Fruit fly (Drosophila melanogaster) whole organism, embryonic: ENCODE measurements around the gene CG9328.
A peak's percentile ranks its signal among the peaks of the same experiment; 100 is the strongest.

ENCODE experiments used
- CG11504 ChIP-seq: fragments of 200-800 bp; sonication (Bioruptor generic); optimal IDR thresholded peaks from 3 replicates; lab custom pipeline; 2019; ENCODE audit warnings: missing biosample characterization, mild to moderate bottlenecking, missing genetic modification characterization, moderate library complexity
- CG12104 ChIP-seq: fragments of 200-800 bp; sonication (Bioruptor generic); optimal IDR thresholded peaks from 3 replicates; lab custom pipeline; 2016; ENCODE audit warnings: missing biosample characterization, missing genetic modification characterization
- CG13123 ChIP-seq: fragments of 200-800 bp; sonication (Bioruptor generic); optimal IDR thresholded peaks from 2 replicates; lab custom pipeline; 2016; ENCODE audit warnings: missing biosample characterization, missing genetic modification characterization
- CG14050 ChIP-seq: fragments of 200-800 bp; sonication (Bioruptor generic); IDR thresholded peaks from 3 replicates; pipeline ENCODE4 v1.3.6; 2022; ENCODE audit warnings: missing biosample characterization, missing genetic modification characterization
- CG14710 ChIP-seq: fragments of 200-800 bp; sonication (Bioruptor generic); optimal IDR thresholded peaks from 3 replicates; lab custom pipeline; 2019; ENCODE audit warnings: missing biosample characterization, mild to moderate bottlenecking, missing genetic modification characterization, moderate library complexity
- CG1603 ChIP-seq: fragments of 200-800 bp; sonication (Bioruptor generic); optimal IDR thresholded peaks from 2 replicates; lab custom pipeline; 2019; ENCODE audit warnings: missing biosample characterization, mild to moderate bottlenecking, missing genetic modification characterization, moderate library complexity
- CG16815 ChIP-seq: fragments of 200-800 bp; sonication (Bioruptor generic); optimal IDR thresholded peaks from 3 replicates; lab custom pipeline; 2017; ENCODE audit warnings: missing biosample characterization, mild to moderate bottlenecking, missing genetic modification characterization
- CG17359 ChIP-seq: fragments of 200-800 bp; sonication (Bioruptor generic); optimal IDR thresholded peaks from 3 replicates; lab custom pipeline; 2018; ENCODE audit warnings: missing biosample characterization, mild to moderate bottlenecking, missing genetic modification characterization, moderate library complexity
- CG17385 ChIP-seq: fragments of 200-800 bp; sonication (Bioruptor generic); optimal IDR thresholded peaks from 3 replicates; lab custom pipeline; 2018; ENCODE audit warnings: missing biosample characterization, mild to moderate bottlenecking, missing genetic modification characterization
- CG17829 ChIP-seq: fragments of 200-800 bp; optimal IDR thresholded peaks from 2 replicates; lab custom pipeline; 2019; ENCODE audit warnings: missing biosample characterization, mild to moderate bottlenecking, missing genetic modification characterization, moderate library complexity
- CG17912 ChIP-seq: fragments of 200-800 bp; sonication (Bioruptor generic); optimal IDR thresholded peaks from 2 replicates; lab custom pipeline; 2018; ENCODE audit warnings: missing biosample characterization, mild to moderate bottlenecking, missing genetic modification characterization
- CG18619 ChIP-seq: fragments of 200-800 bp; sonication (Bioruptor generic); optimal IDR thresholded peaks from 3 replicates; lab custom pipeline; 2017; ENCODE audit warnings: missing biosample characterization, mild to moderate bottlenecking, missing genetic modification characterization
- CG30020 ChIP-seq: fragments of 200-800 bp; optimal IDR thresholded peaks from 2 replicates; lab custom pipeline; 2019; ENCODE audit warnings: missing biosample characterization, mild to moderate bottlenecking, missing genetic modification characterization, moderate library complexity
- CG3281 ChIP-seq: fragments of 200-800 bp; sonication (Bioruptor generic); optimal IDR thresholded peaks from 3 replicates; lab custom pipeline; 2017; ENCODE audit warnings: missing biosample characterization, mild to moderate bottlenecking, missing genetic modification characterization
- CG4617 ChIP-seq: fragments of 200-800 bp; sonication (Bioruptor generic); optimal IDR thresholded peaks from 3 replicates; lab custom pipeline; 2016; ENCODE audit warnings: missing biosample characterization, missing genetic modification characterization, borderline replicate concordance
- CG9437 ChIP-seq: fragments of 200-800 bp; sonication (Bioruptor generic); optimal IDR thresholded peaks from 2 replicates; lab custom pipeline; 2018; ENCODE audit warnings: missing biosample characterization, mild to moderate bottlenecking, missing genetic modification characterization
- H2.0 ChIP-seq: fragments of 200-800 bp; sonication (Bioruptor generic); IDR thresholded peaks from 2 replicates; pipeline ENCODE4 v1.3.6; 2022; ENCODE audit warnings: missing biosample characterization, missing genetic modification characterization
- HLHmδ ChIP-seq: fragments of 200-800 bp; sonication (Bioruptor generic); optimal IDR thresholded peaks from 2 replicates; lab custom pipeline; 2018; ENCODE audit warnings: missing biosample characterization, mild to moderate bottlenecking, missing genetic modification characterization, moderate library complexity
- HmgZ ChIP-seq: fragments of 200-800 bp; sonication (Bioruptor generic); optimal IDR thresholded peaks from 2 replicates; lab custom pipeline; 2018; ENCODE audit warnings: missing biosample characterization, mild to moderate bottlenecking, missing genetic modification characterization
- Hr39 ChIP-seq: fragments of >200 bp; optimal IDR thresholded peaks from 2 replicates; lab custom pipeline; 2017
- Mad ChIP-seq: fragments of 200-800 bp; sonication (Bioruptor generic); optimal IDR thresholded peaks from 2 replicates; lab custom pipeline; 2016; ENCODE audit warnings: missing biosample characterization, missing genetic modification characterization
- Mrtf ChIP-seq: fragments of 200-800 bp; sonication (Bioruptor generic); IDR thresholded peaks from 3 replicates; pipeline ENCODE4 v1.3.6; 2022; ENCODE audit warnings: missing biosample characterization, missing genetic modification characterization
- Nf-YB ChIP-seq: fragments of 200-800 bp; sonication (Bioruptor generic); optimal IDR thresholded peaks from 3 replicates; lab custom pipeline; 2019; ENCODE audit warnings: missing biosample characterization, mild to moderate bottlenecking, missing genetic modification characterization, moderate library complexity
- Opbp ChIP-seq: fragments of 200-800 bp; sonication (Bioruptor generic); IDR thresholded peaks from 3 replicates; pipeline ENCODE4 v1.3.6; 2022; ENCODE audit warnings: missing biosample characterization, missing genetic modification characterization; ENCODE audit not compliant: partially characterized antibody
- Poxn ChIP-seq: fragments of 200-800 bp; sonication (Bioruptor generic); IDR thresholded peaks from 2 replicates; pipeline ENCODE4 v1.3.6; 2022; ENCODE audit warnings: missing biosample characterization, missing genetic modification characterization
- Tbp ChIP-seq: fragments of >200 bp; optimal IDR thresholded peaks from 2 replicates; lab custom pipeline; 2018; ENCODE audit warnings: missing biosample characterization, missing genetic modification characterization
- Xrp1 ChIP-seq: fragments of 200-800 bp; sonication (Bioruptor generic); IDR thresholded peaks from 2 replicates; pipeline ENCODE4 v1.3.6; 2022; ENCODE audit warnings: missing biosample characterization, missing genetic modification characterization
- btn ChIP-seq: fragments of 200-800 bp; sonication (Bioruptor generic); optimal IDR thresholded peaks from 2 replicates; lab custom pipeline; 2016; ENCODE audit warnings: missing biosample characterization, missing genetic modification characterization
- cato ChIP-seq: fragments of 200-800 bp; sonication (Bioruptor generic); optimal IDR thresholded peaks from 2 replicates; lab custom pipeline; 2016; ENCODE audit warnings: missing biosample characterization, missing genetic modification characterization, borderline replicate concordance
- crol ChIP-seq: fragments of 200-800 bp; sonication (Bioruptor generic); IDR thresholded peaks from 2 replicates; pipeline ENCODE4 v1.3.6; 2022; ENCODE audit warnings: missing biosample characterization, missing genetic modification characterization
- dpn ChIP-seq, 2 experiments: fragments of 200-800 bp; sonication (Bioruptor generic); optimal IDR thresholded peaks; 3 replicates each; lab custom pipeline; 2016; ENCODE audit warnings: missing biosample characterization in 2 of 2, missing genetic modification characterization in 2 of 2
- fd64A ChIP-seq: fragments of 200-800 bp; sonication (Bioruptor generic); optimal IDR thresholded peaks from 3 replicates; lab custom pipeline; 2018; ENCODE audit warnings: missing biosample characterization, mild to moderate bottlenecking, missing genetic modification characterization
- gro ChIP-seq: fragments of 200-800 bp; sonication (Bioruptor generic); optimal IDR thresholded peaks from 2 replicates; lab custom pipeline; 2016; ENCODE audit warnings: missing biosample characterization, missing genetic modification characterization
- her ChIP-seq: fragments of 200-800 bp; sonication (Bioruptor generic); optimal IDR thresholded peaks from 2 replicates; lab custom pipeline; 2016; ENCODE audit warnings: missing biosample characterization, missing genetic modification characterization
- ind ChIP-seq: fragments of 200-800 bp; sonication (Bioruptor generic); optimal IDR thresholded peaks from 3 replicates; lab custom pipeline; 2016; ENCODE audit warnings: missing biosample characterization, missing genetic modification characterization
- jing ChIP-seq: fragments of 200-800 bp; sonication (Bioruptor generic); optimal IDR thresholded peaks from 2 replicates; lab custom pipeline; 2018; ENCODE audit warnings: missing biosample characterization, mild to moderate bottlenecking, missing genetic modification characterization
- kah ChIP-seq: fragments of 200-800 bp; sonication (Bioruptor generic); optimal IDR thresholded peaks from 2 replicates; lab custom pipeline; 2018; ENCODE audit warnings: missing biosample characterization, mild to moderate bottlenecking, missing genetic modification characterization
- mam ChIP-seq: fragments of 200-800 bp; sonication (Bioruptor generic); optimal IDR thresholded peaks from 3 replicates; lab custom pipeline; 2016; ENCODE audit warnings: missing biosample characterization, missing genetic modification characterization
- org-1 ChIP-seq: fragments of 200-800 bp; sonication (Bioruptor generic); optimal IDR thresholded peaks from 2 replicates; lab custom pipeline; 2017; ENCODE audit warnings: missing biosample characterization, missing genetic modification characterization
- otp ChIP-seq: fragments of 200-800 bp; sonication (Bioruptor generic); IDR thresholded peaks from 3 replicates; pipeline ENCODE4, ENCODE4 v1.3.6; 2022; ENCODE audit warnings: missing biosample characterization, missing genetic modification characterization
- pan ChIP-seq, 4 experiments: fragments of >200 bp in 3 of 4; fragments of 200-800 bp in 1 of 4; sonication (Bioruptor generic) in 1 of 4; optimal IDR thresholded peaks in 3 of 4; IDR thresholded peaks in 1 of 4; 2 replicates each; pipeline versions ENCODE4 v1.3.6 to Lab custom; 2017 to 2022; ENCODE audit warnings: missing biosample characterization in 2 of 4, missing genetic modification characterization in 2 of 4, mixed read lengths in 1 of 4
- pfk ChIP-seq: fragments of 200-800 bp; sonication (Bioruptor generic); optimal IDR thresholded peaks from 2 replicates; lab custom pipeline; 2018; ENCODE audit warnings: missing biosample characterization, mild to moderate bottlenecking, missing genetic modification characterization, moderate library complexity
- sc ChIP-seq, 3 experiments: fragments of >200 bp in 2 of 3; fragments of 200-800 bp in 1 of 3; sonication (Bioruptor generic) in 1 of 3; optimal IDR thresholded peaks; 2 replicates in 2 of 3; 3 replicates in 1 of 3; lab custom pipeline; 2017; ENCODE audit warnings: mild to moderate bottlenecking in 1 of 3, missing biosample characterization in 1 of 3, missing genetic modification characterization in 1 of 3, missing genetic modification reagents in 1 of 3
- scrt ChIP-seq: fragments of 200-800 bp; sonication (Bioruptor generic); optimal IDR thresholded peaks from 2 replicates; lab custom pipeline; 2018; ENCODE audit warnings: missing biosample characterization, mild to moderate bottlenecking, missing genetic modification characterization, moderate library complexity
- sd ChIP-seq: fragments of 200-800 bp; sonication (Bioruptor generic); optimal IDR thresholded peaks from 3 replicates; lab custom pipeline; 2018; ENCODE audit warnings: missing biosample characterization, mild to moderate bottlenecking, missing genetic modification characterization, moderate library complexity
- sisA ChIP-seq: fragments of 200-800 bp; sonication (Bioruptor generic); IDR thresholded peaks from 2 replicates; pipeline ENCODE4 v1.3.6; 2022; ENCODE audit warnings: missing biosample characterization, missing genetic modification characterization
- slbo ChIP-seq: fragments of 200-800 bp; sonication (Bioruptor generic); IDR thresholded peaks from 2 replicates; pipeline ENCODE4 v1.3.6; 2022; ENCODE audit warnings: missing biosample characterization, missing genetic modification characterization
- tap ChIP-seq: fragments of 200-800 bp; optimal IDR thresholded peaks from 3 replicates; lab custom pipeline; 2019; ENCODE audit warnings: missing biosample characterization, mild to moderate bottlenecking, missing genetic modification characterization, moderate library complexity
- tll ChIP-seq, 2 experiments: fragments of 200-800 bp in 1 of 2; fragments of >200 bp in 1 of 2; sonication (Bioruptor generic) in 1 of 2; optimal IDR thresholded peaks; 2 replicates each; lab custom pipeline; 2017 to 2019; ENCODE audit warnings: missing biosample characterization in 2 of 2, missing genetic modification characterization in 2 of 2, mild to moderate bottlenecking in 1 of 2, moderate library complexity in 1 of 2
- trh ChIP-seq: fragments of 200-800 bp; sonication (Bioruptor generic); optimal IDR thresholded peaks from 2 replicates; lab custom pipeline; 2016; ENCODE audit warnings: missing biosample characterization, missing genetic modification characterization
- z ChIP-seq: fragments of 200-800 bp; sonication (Bioruptor generic); IDR thresholded peaks from 3 replicates; pipeline ENCODE4 v1.3.6; 2022; ENCODE audit warnings: missing biosample characterization, missing genetic modification characterization

CG9328 gene

dm6 chr2L:20757808-20758187 lies 39.7 kb upstream of the CG9328 start, which contains the start of the genes Rhau and dia (continued):
- TF ChIP-seq jing (GFP tag; lab: Kevin White, UChicago) (no peak), Xrp1 (GFP tag; lab: Robert Waterston, UW) (no peak), cato (GFP tag; lab: Kevin White, UChicago) (no peak), ind (GFP tag; lab: Kevin White, UChicago) (peak; percentile 25), trh (GFP tag; lab: Kevin White, UChicago) (no peak), pan (optimal IDR thresholded peaks at IDR 0.05; lab: Kevin White, UChicago) (no peak), pan (GFP tag; optimal IDR thresholded peaks at IDR 0.05 in 1 of 2, IDR thresholded peaks at IDR 0.05 in 1 of 2) (no peak), CG17829 (peak; percentile 47), pfk (GFP tag; lab: Kevin White, UChicago) (no peak), Poxn (GFP tag; lab: Robert Waterston, UW) (no peak), H2.0 (GFP tag; lab: Robert Waterston, UW) (no peak), btn (GFP tag; lab: Kevin White, UChicago) (no peak), sc (optimal IDR thresholded peaks at IDR 0.05; lab: Kevin White, UChicago) (no peak), sc (GFP tag; optimal IDR thresholded peaks at IDR 0.05; lab: Kevin White, UChicago) (no peak), CG1603 (tag; lab: Kevin White, UChicago) (peak; percentile 14), CG12104 (GFP tag; lab: Kevin White, UChicago) (peak; percentile 42), CG4617 (peak; percentile 56), tll (GFP tag; optimal IDR thresholded peaks at IDR 0.05; lab: Kevin White, UChicago) (peak in 1 of 2 experiments; percentile 75), Opbp (GFP tag; lab: Robert Waterston, UW) (no peak), Tbp (GFP tag; lab: Kevin White, UChicago) (no peak), HmgZ (tag; lab: Kevin White, UChicago) (peak; percentile 49), HLHmδ (no peak), mam (GFP tag; lab: Kevin White, UChicago) (no peak), scrt (GFP tag; lab: Kevin White, UChicago) (no peak), CG16815 (GFP tag; lab: Kevin White, UChicago) (no peak), z (GFP tag; lab: Robert Waterston, UW) (no peak), CG17385 (no peak), org-1 (GFP tag; lab: Kevin White, UChicago) (no peak), slbo (peak; percentile 16; the same call in 1 of the 2 replicates), Mad (GFP tag; lab: Kevin White, UChicago) (no peak), Hr39 (lab: Kevin White, UChicago) (no peak), CG11504 (tag; lab: Kevin White, UChicago) (no peak), Mrtf (no peak), fd64A (no peak), tap (no peak), sd (no peak), CG14710 (tag; lab: Kevin White, UChicago) (peak; percentile 84), CG17359 (tag; lab: Kevin White, UChicago) (no peak), CG13123 (GFP tag; lab: Kevin White, UChicago) (no peak), dpn (GFP tag; optimal IDR thresholded peaks at IDR 0.05; lab: Kevin White, UChicago) (peak in 1 of 2 experiments; percentile 24), CG17912 (GFP tag; lab: Kevin White, UChicago) (no peak), Nf-YB (GFP tag; lab: Kevin White, UChicago) (no peak), her (GFP tag; lab: Kevin White, UChicago) (no peak), CG18619 (no peak), sisA (GFP tag; lab: Robert Waterston, UW) (no peak), gro (GFP tag; lab: Kevin White, UChicago) (no peak), otp (no peak), CG30020 (tag; lab: Kevin White, UChicago) (peak; percentile 50), CG9437 (GFP tag; lab: Kevin White, UChicago) (no peak), kah (no peak), crol (no peak), CG14050 (no peak), CG3281 (GFP tag; lab: Kevin White, UChicago) (no peak)
